Fruit fly (Drosophila melanogaster) whole organism, pupa: ENCODE data around the gene sofe.

Experiments
- CG14655 ChIP-seq: fragments of 200-800 bp; sonication (Bioruptor generic); optimal IDR thresholded peaks from 3 replicates; lab custom pipeline; 2017; ENCODE audit warnings: mild to moderate bottlenecking, missing biosample characterization, missing genetic modification reagents, missing genetic modification characterization
- CG17806 ChIP-seq: fragments of 200-800 bp; sonication (Bioruptor generic); optimal IDR thresholded peaks from 2 replicates; lab custom pipeline; 2018; ENCODE audit warnings: missing biosample characterization, mild to moderate bottlenecking, missing genetic modification characterization, moderate library complexity
- CG32121 ChIP-seq: fragments of 200-800 bp; sonication (Bioruptor generic); IDR thresholded peaks from 2 replicates; pipeline ENCODE4 v1.3.6; 2022; ENCODE audit warnings: missing biosample characterization, missing genetic modification characterization
- CG8301 ChIP-seq: fragments of 200-800 bp; sonication (Bioruptor generic); optimal IDR thresholded peaks from 2 replicates; lab custom pipeline; 2018; ENCODE audit warnings: missing biosample characterization, mild to moderate bottlenecking, missing genetic modification characterization
- Ets98B ChIP-seq: fragments of 200-800 bp; sonication (Bioruptor generic); IDR thresholded peaks from 2 replicates; pipeline ENCODE4 v1.3.6; 2022; ENCODE audit warnings: missing biosample characterization, missing genetic modification characterization
- Pif1A ChIP-seq: fragments of 200-800 bp; sonication (Bioruptor generic); optimal IDR thresholded peaks from 3 replicates; lab custom pipeline; 2016; ENCODE audit warnings: missing biosample characterization, missing genetic modification characterization
- Snoo ChIP-seq: fragments of 200-800 bp; sonication (Bioruptor generic); optimal IDR thresholded peaks from 3 replicates; lab custom pipeline; 2017; ENCODE audit warnings: missing biosample characterization, mild to moderate bottlenecking, missing genetic modification characterization, inconsistent platforms

- TF ChIP-seq CG17806 (tag; lab: Kevin White, UChicago) (peak; percentile 6), CG32121 (GFP tag; lab: Robert Waterston, UW) (no peak), Pif1A (no peak), CG14655 (GFP tag; lab: Kevin White, UChicago) (no peak), Snoo (peak; percentile 36), Ets98B (GFP tag; lab: Robert Waterston, UW) (no peak), CG8301 (tag; lab: Kevin White, UChicago) (no peak)
Measured at dm6 chrX:10832369-10832768, 24.8 kb downstream of the sofe start.
